Worm (Caenorhabditis elegans) whole organism, L2 larva: ENCODE results near the gene C31E10.5.

ENCODE experiments used
- Y55F3AM.14 ChIP-seq: fragments of 200-800 bp; sonication (Bioruptor generic); optimal IDR thresholded peaks from 2 replicates; lab custom pipeline; 2018; ENCODE audit warnings: mild to moderate bottlenecking, missing genetic modification characterization, missing compliant biosample characterization
- aly-2 ChIP-seq: fragments of 150-350 bp; optimal IDR thresholded peaks from 2 replicates; lab custom pipeline; 2014; ENCODE audit warnings: missing biosample characterization, missing genetic modification characterization
- ceh-16 ChIP-seq: fragments of 150-350 bp; optimal IDR thresholded peaks from 2 replicates; lab custom pipeline; 2014; ENCODE audit warnings: missing biosample characterization, missing genetic modification characterization
- egl-27 ChIP-seq: sonication (generic microtip); optimal IDR thresholded peaks from 3 replicates; lab custom pipeline; 2017; ENCODE audit warnings: missing biosample characterization, missing genetic modification reagents, missing genetic modification characterization
- elt-1 ChIP-seq: fragments of 150-350 bp; optimal IDR thresholded peaks from 2 replicates; lab custom pipeline; 2014; ENCODE audit warnings: missing biosample characterization, missing genetic modification characterization
- nhr-10 ChIP-seq: sonication (generic microtip); optimal IDR thresholded peaks from 2 replicates; lab custom pipeline; 2017; ENCODE audit warnings: missing biosample characterization, missing genetic modification characterization
- nhr-11 ChIP-seq: fragments of 150-350 bp; optimal IDR thresholded peaks from 2 replicates; lab custom pipeline; 2014; ENCODE audit warnings: missing biosample characterization, missing genetic modification characterization
- nhr-21 ChIP-seq: fragments of 150-350 bp; optimal IDR thresholded peaks from 2 replicates; lab custom pipeline; 2014; ENCODE audit warnings: missing biosample characterization, missing genetic modification characterization
- nhr-23 ChIP-seq: fragments of 150-350 bp; optimal IDR thresholded peaks from 2 replicates; lab custom pipeline; 2014; ENCODE audit warnings: missing biosample characterization, missing genetic modification reagents, missing genetic modification characterization
- nhr-25 ChIP-seq: fragments of 150-350 bp; sonication (generic microtip); optimal IDR thresholded peaks from 3 replicates; lab custom pipeline; 2014; ENCODE audit warnings: missing biosample characterization, missing genetic modification characterization
- nhr-6 ChIP-seq: fragments of 150-350 bp; optimal IDR thresholded peaks from 2 replicates; lab custom pipeline; 2014; ENCODE audit warnings: missing biosample characterization, missing genetic modification characterization
- snpc-4 ChIP-seq: fragments of 150-350 bp; optimal IDR thresholded peaks from 2 replicates; lab custom pipeline; 2014; ENCODE audit warnings: missing biosample characterization, missing genetic modification characterization
- unc-39 ChIP-seq: fragments of 150-350 bp; optimal IDR thresholded peaks from 2 replicates; lab custom pipeline; 2014; ENCODE audit warnings: missing biosample characterization, missing genetic modification characterization
- unc-62 ChIP-seq: fragments of 150-350 bp; optimal IDR thresholded peaks from 2 replicates; lab custom pipeline; 2014; ENCODE audit warnings: missing biosample characterization, missing genetic modification reagents, missing genetic modification characterization

ce11 chrX:14001494-14001974 is 5.9 kb upstream of the C31E10.5 start, which contains the start of gene cytb-5.1:
- TF ChIP-seq snpc-4, result no peak
- TF ChIP-seq unc-39 (tag; lab: Kevin White, UChicago), result no peak
- no peak for TF ChIP-seq nhr-10 (tag; lab: Kevin White, UChicago)
- no peak for TF ChIP-seq nhr-23
- no peak for TF ChIP-seq nhr-11 (tag; lab: Kevin White, UChicago)
- no peak for TF ChIP-seq egl-27
- TF ChIP-seq unc-62 (GFP tag; lab: Kevin White, UChicago), result no peak
- no peak for TF ChIP-seq nhr-21 (tag; lab: Kevin White, UChicago)
- no peak for TF ChIP-seq aly-2 (tag; lab: Kevin White, UChicago)
- TF ChIP-seq nhr-6 (tag; lab: Kevin White, UChicago), result no peak
- no peak for TF ChIP-seq elt-1 (tag; lab: Kevin White, UChicago)
- TF ChIP-seq ceh-16 (tag; lab: Kevin White, UChicago), result no peak
- TF ChIP-seq nhr-25 (tag; lab: Kevin White, UChicago), result peak; percentile 7
- TF ChIP-seq Y55F3AM.14 (GFP tag; lab: Kevin White, UChicago), result no peak
